Worm (Caenorhabditis elegans): Measurements from ENCODE around the gene C03B1.3.

The C03B1.3 gene

DNA sequence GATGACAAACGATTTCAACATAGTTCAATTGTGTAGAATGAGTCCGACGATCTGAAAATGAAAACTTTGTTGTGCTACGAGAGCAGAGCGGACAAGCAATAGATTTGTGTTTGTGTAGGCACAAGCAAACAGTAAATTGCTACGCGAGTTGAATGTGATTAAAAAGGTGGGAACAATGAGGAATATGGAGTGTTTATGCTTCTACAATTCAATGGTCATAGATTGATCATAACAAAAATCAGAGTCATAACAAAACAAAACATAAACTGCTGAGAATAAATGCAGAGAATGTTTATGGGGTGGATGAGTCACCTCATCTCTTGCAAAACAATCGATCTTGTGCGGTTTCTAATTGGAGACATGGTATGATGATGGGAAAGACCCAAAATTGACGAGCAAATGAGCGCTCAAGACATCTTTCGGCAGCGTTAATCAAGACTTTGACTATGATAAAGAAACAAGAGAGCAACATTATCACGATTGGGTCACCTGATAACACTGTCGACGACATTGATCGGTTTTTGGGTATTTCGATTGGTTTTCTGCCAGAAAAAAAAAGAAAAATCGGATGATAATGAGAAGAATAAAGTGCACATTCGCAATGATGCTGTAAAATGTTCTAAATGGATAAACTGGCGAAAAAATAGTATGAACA is 11.9 kb downstream of the C03B1.3 start, which contains the start of gene lmp-1 (continued):
- no peak for TF ChIP-seq unc-130 (GFP tag; optimal IDR thresholded peaks at IDR 0.05)
- TF ChIP-seq arid-1 (GFP tag; conservative IDR thresholded peaks at IDR 0.05), result no peak
- TF ChIP-seq nhr-48 (tag; optimal IDR thresholded peaks at IDR 0.05), result no peak

DNA sequence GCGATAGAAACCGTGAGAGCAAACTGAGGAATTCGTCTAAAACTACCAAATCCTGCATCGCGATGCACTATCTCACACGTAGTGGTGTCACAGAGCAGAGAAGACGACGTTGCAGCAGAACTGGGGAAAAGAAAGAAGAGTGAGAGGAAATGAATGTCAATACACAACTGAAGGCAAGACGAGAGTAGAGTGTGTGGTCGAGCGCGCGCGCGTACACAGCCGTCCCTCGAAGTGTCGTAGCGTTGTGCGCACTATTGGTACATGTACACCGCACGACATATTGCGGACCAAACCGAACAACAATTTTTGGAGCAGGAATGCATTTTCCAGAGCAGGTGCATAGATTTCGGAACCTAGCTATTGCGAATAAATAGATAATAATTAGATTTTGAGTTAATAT is 12.5 kb downstream of the C03B1.3 start:
- TF ChIP-seq zfp-3 (GFP tag; conservative IDR thresholded peaks at IDR 0.05) (no peak), gei-8 (GFP tag; optimal IDR thresholded peaks at IDR 0.05) (no peak), ceh-82 (tag; optimal IDR thresholded peaks at IDR 0.05) (no peak), snpc-1.2 (GFP tag; IDR thresholded peaks at IDR 0.05) (no peak), unc-39 (tag; optimal IDR thresholded peaks at IDR 0.05) (no peak), lin-13 (GFP tag; optimal IDR thresholded peaks at IDR 0.05) (peak; percentile 32), F49E8.2 (tag; optimal IDR thresholded peaks at IDR 0.05; ENCODE audit: borderline replicate concordance) (no peak), madf-9 (GFP tag; conservative IDR thresholded peaks at IDR 0.05) (no peak; the same call in 1 of the 2 replicates), daf-19 (GFP tag; conservative IDR thresholded peaks at IDR 0.05) (no peak), dmd-8 (GFP tag; IDR thresholded peaks at IDR 0.05) (no peak), mxl-2 (GFP tag; conservative IDR thresholded peaks at IDR 0.05) (no peak), duxl-1 (tag; optimal IDR thresholded peaks at IDR 0.05; ENCODE audit: poor library complexity) (no peak), spr-1 (tag; optimal IDR thresholded peaks at IDR 0.05) (no peak), php-3 (GFP tag; IDR thresholded peaks at IDR 0.05) (no peak), egl-43 (GFP tag; IDR thresholded peaks at IDR 0.05) (peak; percentile 61; the same call in 1 of the 2 replicates), F10B5.3 (tag; optimal IDR thresholded peaks at IDR 0.05) (no peak), ztf-7 (tag; optimal IDR thresholded peaks at IDR 0.05) (no peak), nhr-10 (tag; optimal IDR thresholded peaks at IDR 0.05) (no peak), pqm-1 (tag; optimal IDR thresholded peaks at IDR 0.05) (no peak), skn-1 (tag; optimal IDR thresholded peaks at IDR 0.05) (no peak), vab-7 (GFP tag; IDR thresholded peaks at IDR 0.05) (0 out of 2 replicates have a peak, but pooled peaks have one; percentile 36), ceh-44 (GFP tag; IDR thresholded peaks at IDR 0.05) (no peak), dpl-1 (GFP tag; optimal IDR thresholded peaks at IDR 0.05) (no peak), arid-1 (GFP tag; conservative IDR thresholded peaks at IDR 0.05) (no peak), unc-62 (GFP tag; optimal IDR thresholded peaks at IDR 0.05 in 1 of 2) (peak in 1 of 2 experiments; percentile 82), unc-62 (tag; optimal IDR thresholded peaks at IDR 0.05) (no peak), rbr-2 (tag; optimal IDR thresholded peaks at IDR 0.05) (peak; percentile 88), zip-11 (GFP tag; IDR thresholded peaks at IDR 0.05) (no peak), zag-1 (tag; optimal IDR thresholded peaks at IDR 0.05) (no peak), ceh-62 (tag; optimal IDR thresholded peaks at IDR 0.05) (no peak), dmd-6 (GFP tag; IDR thresholded peaks at IDR 0.05) (peak; percentile 37), ceh-28 (tag; optimal IDR thresholded peaks at IDR 0.05) (no peak), nhr-48 (tag; optimal IDR thresholded peaks at IDR 0.05) (no peak), nhr-237 (tag; optimal IDR thresholded peaks at IDR 0.05) (no peak), nhr-25 (tag; optimal IDR thresholded peaks at IDR 0.05; ENCODE audit: borderline replicate concordance, insufficient read depth) (no peak), hlh-30 (tag; optimal IDR thresholded peaks at IDR 0.05; ENCODE audit: insufficient read depth) (peak; percentile 70), lin-39 (tag; optimal IDR thresholded peaks at IDR 0.05) (no peak), daf-12 (tag; optimal IDR thresholded peaks at IDR 0.05) (no peak), dve-1 (tag; optimal IDR thresholded peaks at IDR 0.05; ENCODE audit: insufficient read depth) (peak; percentile 22), attf-4 (tag; optimal IDR thresholded peaks at IDR 0.05) (no peak), zip-2 (tag; optimal IDR thresholded peaks at IDR 0.05) (no peak), mdl-1 (tag; optimal IDR thresholded peaks at IDR 0.05) (peak in 1 of 2 experiments; percentile 39), dmd-9 (GFP tag; IDR thresholded peaks at IDR 0.05) (no peak), aly-2 (tag; optimal IDR thresholded peaks at IDR 0.05) (no peak), ama-1 (optimal IDR thresholded peaks at IDR 0.05) (no peak), ZK546.5 (tag; optimal IDR thresholded peaks at IDR 0.05) (no peak), madf-5 (GFP tag; IDR thresholded peaks at IDR 0.05) (no peak), snpc-4 (tag; optimal IDR thresholded peaks at IDR 0.05) (no peak)

Measured in whole organism, L4 larva.